Worm (Caenorhabditis elegans): ENCODE results near the gene ZK632.4.

Gene ZK632.4

ce11 chrIII:9824330-9824934 is 17.2 kb upstream of the ZK632.4 start, which contains the start of gene lin-52 (continued):
- no peak for TF ChIP-seq somi-1 (GFP tag; optimal IDR thresholded peaks at IDR 0.05)
- TF ChIP-seq tlf-1 (GFP tag; optimal IDR thresholded peaks at IDR 0.05) = peak; percentile 82
- TF ChIP-seq ceh-40 (GFP tag; IDR thresholded peaks at IDR 0.05) = no peak
- TF ChIP-seq ztf-28 (GFP tag; IDR thresholded peaks at IDR 0.05) = no peak
- TF ChIP-seq cebp-1 (GFP tag; IDR thresholded peaks at IDR 0.05) = 0 out of 2 replicates have a peak, but pooled peaks have one; percentile 24
- TF ChIP-seq cebp-1 (tag; optimal IDR thresholded peaks at IDR 0.05) = peak; percentile 71
- no peak for TF ChIP-seq nhr-90 (tag; optimal IDR thresholded peaks at IDR 0.05)
- no peak for TF ChIP-seq let-526 (GFP tag; IDR thresholded peaks at IDR 0.05)
- no peak for TF ChIP-seq rpc-1 (optimal IDR thresholded peaks at IDR 0.05)
- no peak for TF ChIP-seq rpc-1 (tag; optimal IDR thresholded peaks at IDR 0.05)
- TF ChIP-seq hrde-1 (tag; optimal IDR thresholded peaks at IDR 0.05; ENCODE audit: borderline replicate concordance) = no peak
- TF ChIP-seq ztf-6 (GFP tag; IDR thresholded peaks at IDR 0.05) = no peak

- TF ChIP-seq die-1 (tag; optimal IDR thresholded peaks at IDR 0.05) (no peak), egrh-3 (GFP tag; IDR thresholded peaks at IDR 0.05) (no peak), T07F8.4 (tag; optimal IDR thresholded peaks at IDR 0.05) (no peak), atf-7 (tag; optimal IDR thresholded peaks at IDR 0.05) (no peak), hlh-12 (tag; optimal IDR thresholded peaks at IDR 0.05) (no peak), nhr-120 (GFP tag; IDR thresholded peaks at IDR 0.05) (no peak), dpff-1 (tag; optimal IDR thresholded peaks at IDR 0.05) (no peak), ekl-4 (GFP tag; IDR thresholded peaks at IDR 0.05) (no peak), ZK185.1 (tag; optimal IDR thresholded peaks at IDR 0.05; ENCODE audit: poor library complexity, severe bottlenecking) (no peak), ccch-3 (GFP tag; optimal IDR thresholded peaks at IDR 0.05) (no peak), sdz-38 (tag; optimal IDR thresholded peaks at IDR 0.05) (no peak)
These were observed 16.5 kb upstream of the ZK632.4 start for ce11 chrIII:9823748-9824147.

- TF ChIP-seq D2030.7 (GFP tag; IDR thresholded peaks at IDR 0.05) = no peak
- TF ChIP-seq nhr-179 (tag; optimal IDR thresholded peaks at IDR 0.05) = no peak
- TF ChIP-seq egrh-3 (GFP tag; IDR thresholded peaks at IDR 0.05) = no peak
- no peak for TF ChIP-seq attf-3 (GFP tag; conservative IDR thresholded peaks at IDR 0.05)
- TF ChIP-seq ekl-4 (GFP tag; IDR thresholded peaks at IDR 0.05) = no peak
These were observed 15.7 kb upstream of the ZK632.4 start, which contains the start of gene arl-5 for ce11 chrIII:9822942-9823341. TSS of gene arl-5 (plus strand) at chrIII:9823242.

ce11 chrIII:9818763-9819162 is 11.5 kb upstream of the ZK632.4 start, which contains the start of gene panl-3:
TSS of gene panl-3 (plus strand) at chrIII:9819056.
- TF ChIP-seq hsf-1 (GFP tag; IDR thresholded peaks at IDR 0.05) (peak; percentile 26; the same call in 1 of the 2 replicates), tlf-1 (GFP tag; optimal IDR thresholded peaks at IDR 0.05) (no peak), D2030.7 (GFP tag; IDR thresholded peaks at IDR 0.05) (0 out of 2 replicates have a peak, but pooled peaks have one; percentile 19), hmg-20 (GFP tag; IDR thresholded peaks at IDR 0.05) (no peak), hmg-1.2 (GFP tag; IDR thresholded peaks at IDR 0.05) (peak; percentile 46; the same call in 1 of the 2 replicates), madf-8 (GFP tag; conservative IDR thresholded peaks at IDR 0.05) (no peak), Y95B8A.8 (GFP tag; IDR thresholded peaks at IDR 0.05) (no peak), lir-1 (GFP tag; conservative IDR thresholded peaks at IDR 0.05) (no peak), K12H6.12 (tag; optimal IDR thresholded peaks at IDR 0.05) (peak; percentile 56), die-1 (tag; optimal IDR thresholded peaks at IDR 0.05) (no peak), F23B12.7 (tag; optimal IDR thresholded peaks at IDR 0.05; ENCODE audit: insufficient read depth) (peak; percentile 41), rcor-1 (GFP tag; IDR thresholded peaks at IDR 0.05) (peak; percentile 43; the same call in 1 of the 2 replicates), lin-40 (tag; optimal IDR thresholded peaks at IDR 0.05) (peak; percentile 37), F55B11.4 (tag; optimal IDR thresholded peaks at IDR 0.05; ENCODE audit: borderline replicate concordance, insufficient read depth) (no peak), ztf-26 (tag; optimal IDR thresholded peaks at IDR 0.05) (peak; percentile 4), lin-54 (GFP tag; optimal IDR thresholded peaks at IDR 0.05) (peak; percentile 36), nhr-80 (tag; optimal IDR thresholded peaks at IDR 0.05) (peak; percentile 44), mcd-1 (GFP tag; IDR thresholded peaks at IDR 0.05) (peak; percentile 46; the same call in 1 of the 2 replicates), ztf-25 (GFP tag; IDR thresholded peaks at IDR 0.05) (no peak), zfh-2 (GFP tag; conservative IDR thresholded peaks at IDR 0.05) (peak; percentile 83), dpl-1 (GFP tag; optimal IDR thresholded peaks at IDR 0.05) (peak; percentile 0), unc-62 (GFP tag; optimal IDR thresholded peaks at IDR 0.05) (no peak)

All from whole organism, young adult.